Worm (Caenorhabditis elegans) whole organism, young adult: Measurements from ENCODE around the gene gtf-2H4.
A peak's percentile ranks its signal among the peaks of the same experiment; 100 is the strongest.

Experiments
- B0019.2 ChIP-seq: fragments of 200-800 bp; sonication (Bioruptor generic); conservative IDR thresholded peaks from 2 replicates; pipeline ENCODE4 v1.3.6; 2022; ENCODE audit warnings: missing genetic modification reagents, missing genetic modification characterization, missing compliant biosample characterization
- C06A6.2 ChIP-seq: fragments of 200-800 bp; sonication (Bioruptor generic); conservative IDR thresholded peaks from 2 replicates; pipeline ENCODE4 v1.3.6; 2022; ENCODE audit warnings: missing genetic modification characterization, missing compliant biosample characterization
- C17E4.6 ChIP-seq: fragments of 200-800 bp; sonication (Bioruptor generic); IDR thresholded peaks from 2 replicates; pipeline ENCODE4 v1.3.6; 2022; ENCODE audit warnings: missing genetic modification reagents, missing genetic modification characterization, missing compliant biosample characterization
- F22D6.2 ChIP-seq: sonication (generic microtip); optimal IDR thresholded peaks from 2 replicates; lab custom pipeline; 2016; ENCODE audit warnings: mild to moderate bottlenecking, missing genetic modification characterization, missing compliant biosample characterization
- T26A5.8 ChIP-seq: sonication (generic microtip); optimal IDR thresholded peaks from 2 replicates; lab custom pipeline; 2016; ENCODE audit warnings: missing genetic modification characterization, missing compliant biosample characterization
- Y53G8AR.9 ChIP-seq: fragments of 200-800 bp; sonication (Bioruptor generic); conservative IDR thresholded peaks from 2 replicates; pipeline ENCODE4 v1.3.6; 2022; ENCODE audit warnings: missing genetic modification reagents, missing genetic modification characterization, missing compliant biosample characterization
- Y79H2A.3 ChIP-seq: fragments of 200-800 bp; sonication (Bioruptor generic); conservative IDR thresholded peaks from 2 replicates; pipeline ENCODE4 v1.3.6; 2022; ENCODE audit warnings: missing genetic modification reagents, missing genetic modification characterization, missing compliant biosample characterization
- Y95B8A.8 ChIP-seq: fragments of 200-800 bp; sonication (Bioruptor generic); IDR thresholded peaks from 2 replicates; pipeline ENCODE4 v1.3.6; 2022; ENCODE audit warnings: missing genetic modification reagents, missing genetic modification characterization, missing compliant biosample characterization
- atf-7 ChIP-seq: sonication (generic microtip); optimal IDR thresholded peaks from 2 replicates; lab custom pipeline; 2017; ENCODE audit warnings: mild to moderate bottlenecking, missing genetic modification characterization, missing compliant biosample characterization
- attf-3 ChIP-seq: fragments of 200-800 bp; sonication (Bioruptor generic); conservative IDR thresholded peaks from 2 replicates; pipeline ENCODE4 v1.3.6; 2022; ENCODE audit warnings: missing genetic modification reagents, missing genetic modification characterization, missing compliant biosample characterization
- cebp-1 ChIP-seq, 2 experiments: fragments of 200-800 bp in 1 of 2; sonication (Bioruptor generic) in 1 of 2; sonication (generic microtip) in 1 of 2; IDR thresholded peaks in 1 of 2; optimal IDR thresholded peaks in 1 of 2; 2 replicates each; pipeline versions ENCODE4 v1.3.6 to Lab custom; 2017 to 2022; ENCODE audit warnings: missing compliant biosample characterization in 2 of 2, missing genetic modification characterization in 2 of 2, mild to moderate bottlenecking in 1 of 2, missing genetic modification reagents in 1 of 2, moderate library complexity in 1 of 2
- ceh-79 ChIP-seq: sonication (generic microtip); optimal IDR thresholded peaks from 2 replicates; lab custom pipeline; 2017; ENCODE audit warnings: mild to moderate bottlenecking, missing genetic modification characterization, missing compliant biosample characterization
- chd-7 ChIP-seq: sonication (generic microtip); optimal IDR thresholded peaks from 2 replicates; lab custom pipeline; 2016; ENCODE audit warnings: mild to moderate bottlenecking, missing genetic modification characterization, moderate library complexity, missing compliant biosample characterization
- die-1 ChIP-seq: sonication (generic microtip); optimal IDR thresholded peaks from 2 replicates; lab custom pipeline; 2016; ENCODE audit warnings: missing genotype, mild to moderate bottlenecking, missing genetic modification characterization, missing compliant biosample characterization
- dpff-1 ChIP-seq: sonication (generic microtip); optimal IDR thresholded peaks from 2 replicates; lab custom pipeline; 2017; ENCODE audit warnings: mild to moderate bottlenecking, missing genetic modification characterization, missing compliant biosample characterization
- egrh-3 ChIP-seq: fragments of 200-800 bp; sonication (Bioruptor generic); IDR thresholded peaks from 2 replicates; pipeline ENCODE4 v1.3.6; 2022; ENCODE audit warnings: missing genetic modification reagents, missing genetic modification characterization, missing compliant biosample characterization
- ets-4 ChIP-seq: fragments of 200-800 bp; sonication (Bioruptor generic); optimal IDR thresholded peaks from 2 replicates; lab custom pipeline; 2018; ENCODE audit warnings: mild to moderate bottlenecking, missing genetic modification characterization, missing compliant biosample characterization
- him-1 ChIP-seq: sonication (generic microtip); optimal IDR thresholded peaks from 2 replicates; lab custom pipeline; 2016; ENCODE audit warnings: missing genotype, missing genetic modification reagents, missing genetic modification characterization, missing compliant biosample characterization
- hmg-1.2 ChIP-seq: fragments of 200-800 bp; sonication (Bioruptor generic); IDR thresholded peaks from 2 replicates; pipeline ENCODE4 v1.3.6; 2022; ENCODE audit warnings: missing genetic modification reagents, missing genetic modification characterization, missing compliant biosample characterization
- hmg-20 ChIP-seq: fragments of 200-800 bp; sonication (Bioruptor generic); IDR thresholded peaks from 2 replicates; pipeline ENCODE4 v1.3.6; 2022; ENCODE audit warnings: missing genetic modification reagents, missing genetic modification characterization, missing compliant biosample characterization
- hrde-1 ChIP-seq: sonication (generic microtip); optimal IDR thresholded peaks from 2 replicates; lab custom pipeline; 2016; ENCODE audit warnings: missing genetic modification characterization, mild to moderate bottlenecking, missing compliant biosample characterization, moderate library complexity, missing genotype, missing genetic modification reagents, borderline replicate concordance
- hsf-1 ChIP-seq: fragments of 200-800 bp; sonication (Bioruptor generic); IDR thresholded peaks from 2 replicates; pipeline ENCODE4 v1.3.6; 2022; ENCODE audit warnings: missing genetic modification reagents, missing genetic modification characterization, missing compliant biosample characterization
- lin-26 ChIP-seq: fragments of 200-800 bp; sonication (Bioruptor generic); IDR thresholded peaks from 2 replicates; pipeline ENCODE4 v1.3.6; 2022; ENCODE audit warnings: missing genetic modification reagents, missing genetic modification characterization, missing compliant biosample characterization
- lsl-1 ChIP-seq: fragments of 200-800 bp; sonication (Bioruptor generic); optimal IDR thresholded peaks from 2 replicates; lab custom pipeline; 2018; ENCODE audit warnings: mild to moderate bottlenecking, missing genetic modification characterization, moderate library complexity, missing compliant biosample characterization
- madf-3 ChIP-seq: fragments of 200-800 bp; sonication (Bioruptor generic); IDR thresholded peaks from 2 replicates; pipeline ENCODE4 v1.3.6; 2022; ENCODE audit warnings: missing genetic modification reagents, missing genetic modification characterization, missing compliant biosample characterization
- madf-6 ChIP-seq: fragments of 200-800 bp; sonication (Bioruptor generic); IDR thresholded peaks from 2 replicates; pipeline ENCODE4 v1.3.6; 2022; ENCODE audit warnings: missing genetic modification reagents, missing genetic modification characterization, missing compliant biosample characterization
- madf-8 ChIP-seq: fragments of 200-800 bp; sonication (Bioruptor generic); conservative IDR thresholded peaks from 2 replicates; pipeline ENCODE4 v1.3.6; 2022; ENCODE audit warnings: missing genetic modification reagents, missing genetic modification characterization, missing compliant biosample characterization
- mcd-1 ChIP-seq: fragments of 200-800 bp; sonication (Bioruptor generic); IDR thresholded peaks from 2 replicates; pipeline ENCODE4 v1.3.6; 2022; ENCODE audit warnings: missing genetic modification reagents, missing genetic modification characterization, missing compliant biosample characterization
- mel-28 ChIP-seq: sonication (generic microtip); optimal IDR thresholded peaks from 2 replicates; lab custom pipeline; 2016; ENCODE audit warnings: borderline replicate concordance, mild to moderate bottlenecking, missing genetic modification characterization, missing compliant biosample characterization
- mxl-1 ChIP-seq: sonication (generic microtip); optimal IDR thresholded peaks from 2 replicates; lab custom pipeline; 2016; ENCODE audit warnings: missing genetic modification characterization, missing compliant biosample characterization
- nhr-90 ChIP-seq: sonication (generic microtip); optimal IDR thresholded peaks from 2 replicates; lab custom pipeline; 2016; ENCODE audit warnings: missing genotype, mild to moderate bottlenecking, missing genetic modification characterization, missing compliant biosample characterization
- rcor-1 ChIP-seq: fragments of 200-800 bp; sonication (Bioruptor generic); IDR thresholded peaks from 2 replicates; pipeline ENCODE4 v1.3.6; 2022; ENCODE audit warnings: missing genetic modification reagents, missing genetic modification characterization, missing compliant biosample characterization
- rpc-1 ChIP-seq, 2 experiments: fragments of 150-350 bp in 1 of 2; sonication (generic microtip) in 1 of 2; optimal IDR thresholded peaks; 2 replicates each; lab custom pipeline; 2014 to 2018; ENCODE audit warnings: missing biosample characterization in 1 of 2, missing genetic modification characterization in 1 of 2, missing genetic modification reagents in 1 of 2, missing genotype in 1 of 2
- snpc-3.4 ChIP-seq: sonication (generic microtip); optimal IDR thresholded peaks from 2 replicates; lab custom pipeline; 2017; ENCODE audit warnings: missing genetic modification characterization, mild to moderate bottlenecking, missing compliant biosample characterization, antibody characterized with exemption, moderate library complexity, missing genotype, missing genetic modification reagents
- snpc-4 ChIP-seq, 5 experiments: fragments of 150-350 bp in 1 of 5; sonication (generic microtip) in 4 of 5; optimal IDR thresholded peaks; 2 replicates each; lab custom pipeline; 2014 to 2018; ENCODE audit warnings: missing genetic modification characterization in 5 of 5, missing biosample characterization in 3 of 5, antibody characterized with exemption in 2 of 5, mild to moderate bottlenecking in 2 of 5, missing compliant biosample characterization in 2 of 5, missing genotype in 2 of 5, moderate library complexity in 2 of 5, missing genetic modification reagents in 1 of 5
- somi-1 ChIP-seq: fragments of 200-800 bp; sonication (Bioruptor generic); optimal IDR thresholded peaks from 2 replicates; lab custom pipeline; 2018; ENCODE audit warnings: mild to moderate bottlenecking, missing genetic modification characterization, missing compliant biosample characterization
- sptf-2 ChIP-seq: fragments of 200-800 bp; sonication (Bioruptor generic); optimal IDR thresholded peaks from 2 replicates; lab custom pipeline; 2018; ENCODE audit warnings: mild to moderate bottlenecking, missing genetic modification characterization, missing compliant biosample characterization
- tlf-1 ChIP-seq: fragments of 200-800 bp; sonication (Bioruptor generic); optimal IDR thresholded peaks from 2 replicates; lab custom pipeline; 2018; ENCODE audit warnings: mild to moderate bottlenecking, missing genetic modification characterization, missing compliant biosample characterization
- zfh-2 ChIP-seq: fragments of 200-800 bp; sonication (Bioruptor generic); conservative IDR thresholded peaks from 2 replicates; pipeline ENCODE4 v1.3.6; 2022; ENCODE audit warnings: missing genetic modification reagents, missing genetic modification characterization, missing compliant biosample characterization
- zim-3 ChIP-seq: sonication (generic microtip); optimal IDR thresholded peaks from 2 replicates; lab custom pipeline; 2017; ENCODE audit warnings: mild to moderate bottlenecking, missing genetic modification characterization, moderate library complexity, missing compliant biosample characterization
- ztf-18 ChIP-seq: sonication (generic microtip); optimal IDR thresholded peaks from 2 replicates; lab custom pipeline; 2016; ENCODE audit warnings: missing genotype, mild to moderate bottlenecking, missing genetic modification characterization, missing compliant biosample characterization
- ztf-22 ChIP-seq: fragments of 200-800 bp; sonication (Bioruptor generic); optimal IDR thresholded peaks from 2 replicates; lab custom pipeline; 2018; ENCODE audit warnings: mild to moderate bottlenecking, missing genetic modification characterization, moderate library complexity, missing compliant biosample characterization
- ztf-28 ChIP-seq: fragments of 200-800 bp; sonication (Bioruptor generic); IDR thresholded peaks from 2 replicates; pipeline ENCODE4 v1.3.6; 2022; ENCODE audit warnings: missing genetic modification reagents, missing genetic modification characterization, missing compliant biosample characterization
- ztf-6 ChIP-seq: fragments of 200-800 bp; sonication (Bioruptor generic); IDR thresholded peaks from 2 replicates; pipeline ENCODE4 v1.3.6; 2022; ENCODE audit warnings: missing genetic modification reagents, missing genetic modification characterization, missing compliant biosample characterization

gtf-2H4 gene

DNA sequence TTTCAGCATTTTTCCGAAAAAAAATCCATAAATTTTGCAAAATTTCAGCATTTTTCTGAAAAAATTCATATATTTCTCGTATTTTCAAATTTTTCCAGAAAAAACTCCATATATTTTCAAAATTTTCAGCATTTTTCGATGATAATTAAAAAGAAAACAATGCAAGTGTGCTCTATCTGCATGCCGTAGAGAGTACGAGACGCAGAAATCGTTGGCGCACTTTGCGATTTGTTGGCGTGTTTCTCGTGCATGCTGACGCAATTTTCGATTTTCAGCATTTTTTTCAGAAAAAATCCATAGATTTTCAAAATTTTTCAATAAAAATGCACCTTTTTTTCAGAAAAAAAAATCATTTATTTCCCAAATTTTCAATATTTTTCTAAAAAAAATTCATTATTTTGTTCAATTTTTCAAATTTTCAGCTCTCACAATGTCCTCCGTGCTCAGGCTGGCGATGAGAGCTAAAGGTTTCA lies 19.4 kb upstream of the gtf-2H4 start, which contains the start of gene Y73F8A.27 (continued):
- TF ChIP-seq tlf-1 (GFP tag; lab: Kevin White, UChicago) (peak; percentile 91), ztf-22 (no peak), sptf-2 (GFP tag; lab: Kevin White, UChicago) (no peak), mcd-1 (GFP tag; lab: Robert Waterston, UW) (peak; percentile 99), zim-3 (no peak), mel-28 (no peak), chd-7 (peak; percentile 36)

DNA sequence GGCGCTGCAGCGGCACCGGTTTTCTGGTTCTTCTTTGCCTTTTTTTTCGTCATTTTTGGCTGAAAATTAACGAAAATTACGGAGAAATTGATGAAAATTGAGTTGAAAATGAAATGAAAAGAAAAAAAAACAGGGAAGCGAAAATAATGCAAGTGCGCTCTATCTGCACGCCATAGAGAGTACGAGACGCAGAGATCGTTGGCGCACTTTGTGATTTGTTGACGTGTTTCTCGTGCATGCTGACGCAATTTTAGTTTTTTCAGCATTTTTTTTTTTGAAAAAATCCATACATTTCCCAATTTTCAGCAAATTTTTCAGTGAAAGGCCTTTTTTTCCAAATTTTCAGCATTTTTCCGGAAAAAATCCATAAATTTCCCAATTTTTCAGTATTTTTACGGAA lies 18.4 kb upstream of the gtf-2H4 start, which contains the start of gene ntl-11:
Gene ntl-11 (minus strand): TSS at position 66 of the 400 bp plus-strand sequence.
- no peak for TF ChIP-seq rpc-1 (optimal IDR thresholded peaks at IDR 0.05; lab: Kevin White, UChicago)
- no peak for TF ChIP-seq rpc-1 (tag; optimal IDR thresholded peaks at IDR 0.05; lab: Kevin White, UChicago)
- TF ChIP-seq sptf-2 (GFP tag; lab: Kevin White, UChicago) = no peak
- no peak for TF ChIP-seq ceh-79 (tag; lab: Kevin White, UChicago)
- TF ChIP-seq B0019.2 = peak; percentile 72
- TF ChIP-seq Y79H2A.3 = 0 out of 2 replicates have a peak, but pooled peaks have one; percentile 43
- no peak for TF ChIP-seq nhr-90
- peak; percentile 90 for TF ChIP-seq ztf-28 (GFP tag; lab: Robert Waterston, UW)
- peak; percentile 100 for TF ChIP-seq hmg-1.2 (GFP tag; lab: Robert Waterston, UW)
- TF ChIP-seq F22D6.2 (tag; lab: Kevin White, UChicago) = peak; percentile 83
- TF ChIP-seq snpc-3.4 = peak; percentile 95
- peak; percentile 58; the same call in 1 of the 2 replicates for TF ChIP-seq ztf-6 (GFP tag; lab: Robert Waterston, UW)
- peak; percentile 72 for TF ChIP-seq lsl-1 (GFP tag; lab: Kevin White, UChicago)
- no peak for TF ChIP-seq ets-4 (GFP tag; lab: Kevin White, UChicago)
- TF ChIP-seq madf-6 (GFP tag; lab: Robert Waterston, UW) = peak; percentile 87
- no peak for TF ChIP-seq lin-26 (GFP tag; lab: Robert Waterston, UW)
- peak; percentile 93 for TF ChIP-seq madf-3 (GFP tag; lab: Robert Waterston, UW)
- TF ChIP-seq die-1 (tag; lab: Kevin White, UChicago) = no peak
- peak; percentile 62 for TF ChIP-seq zfh-2
- peak; percentile 77 for TF ChIP-seq atf-7 (tag; lab: Kevin White, UChicago)
- TF ChIP-seq hrde-1 (tag; lab: Kevin White, UChicago) = peak; percentile 36
- peak; percentile 15 for TF ChIP-seq him-1 (tag; lab: Kevin White, UChicago)
- TF ChIP-seq C06A6.2 (GFP tag; lab: Robert Waterston, UW) = peak; percentile 94
- TF ChIP-seq somi-1 (GFP tag; lab: Kevin White, UChicago) = peak; percentile 81
- peak; percentile 82 for TF ChIP-seq C17E4.6 (GFP tag; lab: Robert Waterston, UW)
- peak; percentile 92 for TF ChIP-seq hmg-20 (GFP tag; lab: Robert Waterston, UW)
- no peak for TF ChIP-seq T26A5.8
- TF ChIP-seq ztf-22 = peak; percentile 48
- TF ChIP-seq madf-8 = peak; percentile 52
- peak; percentile 98 for TF ChIP-seq rcor-1
- TF ChIP-seq cebp-1 (GFP tag; IDR thresholded peaks at IDR 0.05; lab: Robert Waterston, UW) = peak; percentile 24; the same call in 1 of the 2 replicates
- peak; percentile 92 for TF ChIP-seq cebp-1 (tag; optimal IDR thresholded peaks at IDR 0.05; lab: Kevin White, UChicago)
- peak; percentile 71 for TF ChIP-seq attf-3 (GFP tag; lab: Robert Waterston, UW)
- TF ChIP-seq snpc-4 (GFP tag; optimal IDR thresholded peaks at IDR 0.05; lab: Kevin White, UChicago) = peak; percentile 90
- peak; percentile 90 to 97 (median 94) for TF ChIP-seq snpc-4 (tag; optimal IDR thresholded peaks at IDR 0.05; lab: Kevin White, UChicago)
- TF ChIP-seq egrh-3 (GFP tag; lab: Robert Waterston, UW) = 0 out of 2 replicates have a peak, but pooled peaks have one; percentile 20
- TF ChIP-seq Y95B8A.8 (GFP tag; lab: Robert Waterston, UW) = peak; percentile 95
- peak; percentile 17 for TF ChIP-seq dpff-1 (tag; lab: Kevin White, UChicago)
- peak; percentile 17 for TF ChIP-seq mel-28
- peak; percentile 100 for TF ChIP-seq ztf-18 (tag; lab: Kevin White, UChicago)
- peak; percentile 89 for TF ChIP-seq hsf-1 (GFP tag; lab: Robert Waterston, UW)
- no peak for TF ChIP-seq mxl-1 (tag; lab: Kevin White, UChicago)
- peak; percentile 99 for TF ChIP-seq Y53G8AR.9 (GFP tag; lab: Robert Waterston, UW)
